Worm (Caenorhabditis elegans): ENCODE results near the gene ent-3.

ce11 chrV:14182860-14183259 lies 53.0 kb downstream of the ent-3 start, which contains the start of gene cest-2.3:
- TF ChIP-seq him-1 (tag; optimal IDR thresholded peaks at IDR 0.05) (no peak), W03F9.2 (tag; optimal IDR thresholded peaks at IDR 0.05) (no peak), dao-5 (tag; optimal IDR thresholded peaks at IDR 0.05) (no peak)
